Fruit fly (Drosophila melanogaster) whole organism, larva: ENCODE measurements around the gene Rfx.

Experiments used
- noc ChIP-seq: fragments of 200-800 bp; sonication (Bioruptor generic); optimal IDR thresholded peaks from 3 replicates; lab custom pipeline; 2019; ENCODE audit warnings: missing biosample characterization, mild to moderate bottlenecking, missing genetic modification characterization, moderate library complexity

Gene Rfx

dm6 chr3R:10391863-10392538, 14.1 kb upstream of the Rfx start:
- no peak for TF ChIP-seq noc

- TF ChIP-seq noc, result peak; percentile 89
Measured at dm6 chr3R:10390914-10391377, 13.1 kb upstream of the Rfx start.

dm6 chr3R:10389877-10390468, 12.1 kb upstream of the Rfx start:
- TF ChIP-seq noc, result no peak

- TF ChIP-seq noc, result no peak
Measured at dm6 chr3R:10389027-10389465, 11.2 kb upstream of the Rfx start.

dm6 chr3R:10388128-10389026, 10.5 kb upstream of the Rfx start, which contains the start of gene cwo:
cwo (plus strand) TSS chr3R:10388258.
- TF ChIP-seq noc, result no peak

DNA sequence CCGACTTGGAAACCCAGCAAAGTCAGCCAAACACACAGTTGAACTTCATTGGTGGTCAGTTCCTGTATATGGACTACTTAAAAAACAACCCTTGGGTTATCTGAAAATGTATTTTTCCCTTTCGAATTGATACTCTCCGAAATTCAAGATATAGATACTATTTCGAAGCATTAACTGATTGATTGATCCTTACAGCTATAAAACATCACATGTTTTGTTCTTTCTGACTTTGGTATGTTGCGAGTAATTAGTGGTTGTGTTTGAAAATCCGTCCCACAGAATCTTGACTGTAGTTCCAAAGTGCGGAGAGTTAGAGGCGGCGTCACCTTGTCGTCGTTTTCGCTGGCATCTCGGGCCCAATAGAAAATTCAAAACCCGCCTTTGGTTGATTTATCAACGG, 2.2 kb upstream of the Rfx start:
- peak; percentile 39 for TF ChIP-seq noc

dm6 chr3R:10379409-10379808, 1.5 kb upstream of the Rfx start:
- TF ChIP-seq noc, result no peak

- TF ChIP-seq noc, result no peak
Measured at dm6 chr3R:10378989-10379388, 1.1 kb upstream of the Rfx start.

- no peak for TF ChIP-seq noc
Measured at dm6 chr3R:10370495-10370894, 7.4 kb downstream of the Rfx start.

- no peak for TF ChIP-seq noc
Measured at dm6 chr3R:10369799-10370198, 8.1 kb downstream of the Rfx start.

dm6 chr3R:10368251-10368650, 9.6 kb downstream of the Rfx start:
- no peak for TF ChIP-seq noc

DNA sequence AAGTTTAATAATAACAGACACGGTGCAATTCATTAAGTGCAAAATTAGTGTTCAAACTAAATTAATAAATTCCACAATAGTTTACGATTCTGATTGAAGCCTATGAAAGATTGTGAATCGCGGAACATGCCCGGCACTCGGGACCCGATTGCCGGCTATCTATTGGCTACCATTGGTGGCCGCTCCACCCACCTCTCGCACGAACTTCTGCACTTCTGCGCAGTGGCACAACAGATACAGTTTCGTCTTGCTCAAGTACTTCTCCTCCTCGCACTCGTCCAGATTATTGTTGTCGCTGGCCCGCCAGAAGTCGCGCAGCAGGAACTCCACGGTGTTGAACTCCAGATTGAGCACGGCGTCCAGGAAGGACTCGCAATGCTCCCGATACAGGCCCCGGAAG, 13.6 kb downstream of the Rfx start:
- TF ChIP-seq noc, result no peak

dm6 chr3R:10357364-10357676, 20.5 kb downstream of the Rfx start:
- no peak for TF ChIP-seq noc

- no peak for TF ChIP-seq noc
Measured at dm6 chr3R:10356563-10357363, 21.1 kb downstream of the Rfx start.

DNA sequence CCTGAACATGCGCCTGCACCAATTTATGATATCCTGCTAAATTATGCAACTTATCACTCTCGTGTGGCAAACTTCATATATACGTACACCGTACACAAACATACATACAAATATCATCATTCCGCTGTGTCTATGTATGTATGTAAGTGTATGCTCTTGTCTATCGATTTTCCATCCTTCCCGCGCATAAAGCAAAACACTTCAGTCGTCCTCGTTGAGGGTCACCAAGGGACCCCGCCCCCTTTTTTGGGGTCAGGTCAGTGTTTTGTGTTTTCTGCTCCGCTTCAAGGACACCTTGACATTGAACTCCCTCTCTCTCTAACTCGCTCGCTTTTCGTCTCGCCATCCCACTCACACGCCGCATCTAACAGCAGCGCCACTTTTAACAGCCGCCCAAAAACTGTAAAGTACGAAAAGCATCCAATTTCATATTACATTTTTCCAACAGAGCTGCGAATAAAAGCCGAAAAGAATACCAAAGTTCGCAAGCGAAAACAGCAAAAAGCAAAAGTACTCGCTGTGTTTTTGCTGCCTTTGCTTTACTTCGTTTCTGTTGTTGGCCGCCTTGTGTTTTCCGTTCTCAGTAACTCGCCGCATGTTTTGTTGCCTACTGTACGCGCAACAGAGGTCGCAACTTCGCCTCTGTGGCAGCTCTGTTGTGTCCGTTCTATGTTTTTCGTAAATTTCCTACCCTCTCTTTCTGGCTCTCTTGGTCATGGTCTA, 21.9 kb downstream of the Rfx start:
- no peak for TF ChIP-seq noc
